Worm (Caenorhabditis elegans) whole organism, L4/young adult: ENCODE measurements around the gene R09H10.6.

Source experiments
- W03F9.2 ChIP-seq: fragments of 150-350 bp; optimal IDR thresholded peaks from 2 replicates; lab custom pipeline; 2014; ENCODE audit warnings: missing biosample characterization, missing genetic modification characterization
- him-1 ChIP-seq: sonication (generic microtip); optimal IDR thresholded peaks from 2 replicates; lab custom pipeline; 2016; ENCODE audit warnings: missing genotype, missing genetic modification reagents, missing genetic modification characterization, missing compliant biosample characterization

DNA sequence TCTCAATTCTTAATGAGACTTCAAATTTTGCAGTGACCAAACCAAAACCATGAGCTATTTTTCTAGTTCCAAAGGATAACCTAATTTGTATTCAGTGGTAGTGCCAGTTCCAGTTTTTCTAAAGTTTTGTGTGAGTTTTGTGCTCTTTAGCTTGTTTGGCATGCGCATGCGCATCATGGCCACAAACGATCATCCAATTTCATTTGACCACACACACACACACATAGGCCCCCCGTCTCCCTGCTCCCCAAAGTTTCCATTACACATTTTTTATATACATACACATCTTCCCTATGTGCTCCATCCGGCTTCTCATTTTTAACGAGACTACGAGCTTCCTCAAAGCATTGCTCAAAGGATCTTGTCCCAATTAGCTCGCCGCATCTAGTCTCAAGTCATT, 33.9 kb upstream of the R09H10.6 start:
- TF ChIP-seq him-1 (tag; lab: Kevin White, UChicago) (no peak), W03F9.2 (no peak)
